Worm (Caenorhabditis elegans): ENCODE data around the gene C32B5.7.

ce11 chrII:999493-999892 is 39.2 kb downstream of the C32B5.7 start, which contains the start of gene fbxb-29:
- no peak for TF ChIP-seq vab-15 (tag; optimal IDR thresholded peaks at IDR 0.05)
- TF ChIP-seq unc-86 (tag; optimal IDR thresholded peaks at IDR 0.05): no peak
- TF ChIP-seq grh-1 (GFP tag; IDR thresholded peaks at IDR 0.05): no peak
- TF ChIP-seq unc-62 (GFP tag; optimal IDR thresholded peaks at IDR 0.05): no peak
- TF ChIP-seq nhr-84 (tag; optimal IDR thresholded peaks at IDR 0.05): no peak
